Fruit fly (Drosophila melanogaster) Kc167 (cell line): Measurements from ENCODE around the gene Not10.

Experiments
- Myc ChIP-seq: fragments of >200 bp; optimal IDR thresholded peaks from 2 replicates; lab custom pipeline; 2017; ENCODE audit warnings: missing external identifiers
- Sin3A ChIP-seq: fragments of >200 bp; optimal IDR thresholded peaks from 2 replicates; lab custom pipeline; 2018; ENCODE audit warnings: missing external identifiers
- h ChIP-seq: fragments of >200 bp; optimal IDR thresholded peaks from 3 replicates; lab custom pipeline; 2018; ENCODE audit warnings: missing external identifiers
- psq ChIP-seq: fragments of >200 bp; optimal IDR thresholded peaks from 2 replicates; lab custom pipeline; 2017; ENCODE audit warnings: missing external identifiers
- ttk ChIP-seq: sonication (Bioruptor generic); optimal IDR thresholded peaks from 2 replicates; lab custom pipeline; 2017; ENCODE audit warnings: missing external identifiers

- TF ChIP-seq psq: no peak
- TF ChIP-seq Sin3A (lab: Kevin White, UChicago): no peak
- TF ChIP-seq ttk (lab: Kevin White, UChicago): no peak
- no peak for TF ChIP-seq Myc (lab: Kevin White, UChicago)
- no peak for TF ChIP-seq h (lab: Kevin White, UChicago)
Observed at dm6 chr3R:12662531-12662930, 32.1 kb downstream of the Not10 start, which contains the start of gene CG14395.
